Fruit fly (Drosophila melanogaster) whole organism, prepupa: ENCODE data around the gene CG13005.

Source experiments
- Blimp-1 ChIP-seq: fragments of 200-800 bp; sonication (Bioruptor generic); optimal IDR thresholded peaks from 3 replicates; lab custom pipeline; 2017; ENCODE audit warnings: missing biosample characterization, missing genetic modification characterization, mild to moderate bottlenecking, moderate library complexity, missing genetic modification reagents
- CG11902 ChIP-seq: fragments of 200-800 bp; sonication (Bioruptor generic); optimal IDR thresholded peaks from 3 replicates; lab custom pipeline; 2016; ENCODE audit warnings: missing biosample characterization, missing genetic modification characterization
- CG6163 ChIP-seq: fragments of 200-800 bp; sonication (Bioruptor generic); IDR thresholded peaks from 3 replicates; pipeline ENCODE4 v1.3.6; 2022; ENCODE audit warnings: missing biosample characterization, missing genetic modification characterization
- CG6854 ChIP-seq: fragments of 200-800 bp; sonication (Bioruptor generic); optimal IDR thresholded peaks from 2 replicates; lab custom pipeline; 2017; ENCODE audit warnings: missing biosample characterization, mild to moderate bottlenecking, missing genetic modification characterization
- CG8632 ChIP-seq: fragments of 200-800 bp; sonication (Bioruptor generic); optimal IDR thresholded peaks from 3 replicates; lab custom pipeline; 2016; ENCODE audit warnings: missing biosample characterization, missing genetic modification characterization
- Eip75B ChIP-seq: fragments of 200-800 bp; sonication (Bioruptor generic); optimal IDR thresholded peaks from 3 replicates; lab custom pipeline; 2016; ENCODE audit warnings: missing biosample characterization, missing genetic modification characterization
- Ets96B ChIP-seq: fragments of 200-800 bp; optimal IDR thresholded peaks from 2 replicates; lab custom pipeline; 2019; ENCODE audit warnings: missing biosample characterization, mild to moderate bottlenecking, missing genetic modification characterization, moderate library complexity
- Gug ChIP-seq: fragments of 200-800 bp; sonication (Bioruptor generic); IDR thresholded peaks from 2 replicates; pipeline ENCODE4 v1.3.6; 2022; ENCODE audit warnings: missing biosample characterization, missing genetic modification characterization
- Hr38 ChIP-seq: sonication (Bioruptor generic); optimal IDR thresholded peaks from 2 replicates; lab custom pipeline; 2016; ENCODE audit warnings: missing biosample characterization, missing genetic modification characterization
- Lpt ChIP-seq: fragments of 200-800 bp; sonication (Bioruptor generic); optimal IDR thresholded peaks from 3 replicates; lab custom pipeline; 2016; ENCODE audit warnings: missing biosample characterization, missing genetic modification characterization
- lz ChIP-seq: fragments of 200-800 bp; sonication (Bioruptor generic); optimal IDR thresholded peaks from 3 replicates; lab custom pipeline; 2016; ENCODE audit warnings: missing biosample characterization, missing genetic modification characterization
- pdm3 ChIP-seq: fragments of 200-800 bp; sonication (Bioruptor generic); optimal IDR thresholded peaks from 3 replicates; lab custom pipeline; 2016; ENCODE audit warnings: missing biosample characterization, missing genetic modification characterization
- spab ChIP-seq: fragments of 200-800 bp; sonication (Bioruptor generic); optimal IDR thresholded peaks from 2 replicates; lab custom pipeline; 2017; ENCODE audit warnings: missing biosample characterization, mild to moderate bottlenecking, missing genetic modification characterization, missing genetic modification reagents

- TF ChIP-seq Blimp-1 (GFP tag; lab: Kevin White, UChicago) = no peak
- peak; percentile 1 for TF ChIP-seq CG8632
- TF ChIP-seq CG6854 (GFP tag; lab: Kevin White, UChicago) = no peak
- TF ChIP-seq Lpt (GFP tag; lab: Kevin White, UChicago) = no peak
- peak; percentile 16 for TF ChIP-seq spab (GFP tag; lab: Kevin White, UChicago)
- peak; percentile 19 for TF ChIP-seq Eip75B (GFP tag; lab: Kevin White, UChicago)
- no peak for TF ChIP-seq Hr38 (GFP tag; lab: Kevin White, UChicago)
- no peak for TF ChIP-seq CG11902 (GFP tag; lab: Kevin White, UChicago)
- no peak for TF ChIP-seq Gug (GFP tag; lab: Robert Waterston, UW)
- TF ChIP-seq Ets96B (tag; lab: Kevin White, UChicago) = peak; percentile 28
- TF ChIP-seq pdm3 = peak; percentile 9
- no peak for TF ChIP-seq CG6163 (GFP tag; lab: Robert Waterston, UW)
- peak; percentile 33 for TF ChIP-seq lz
These were observed 38.5 kb upstream of the CG13005 start for dm6 chrX:16764955-16765354.
